Fruit fly (Drosophila melanogaster) Kc167 (cell line): ENCODE measurements around the gene Nos.

Experiments
- h ChIP-seq: fragments of >200 bp; optimal IDR thresholded peaks from 3 replicates; lab custom pipeline; 2018; ENCODE audit warnings: missing external identifiers
- ttk ChIP-seq: sonication (Bioruptor generic); optimal IDR thresholded peaks from 2 replicates; lab custom pipeline; 2017; ENCODE audit warnings: missing external identifiers

DNA sequence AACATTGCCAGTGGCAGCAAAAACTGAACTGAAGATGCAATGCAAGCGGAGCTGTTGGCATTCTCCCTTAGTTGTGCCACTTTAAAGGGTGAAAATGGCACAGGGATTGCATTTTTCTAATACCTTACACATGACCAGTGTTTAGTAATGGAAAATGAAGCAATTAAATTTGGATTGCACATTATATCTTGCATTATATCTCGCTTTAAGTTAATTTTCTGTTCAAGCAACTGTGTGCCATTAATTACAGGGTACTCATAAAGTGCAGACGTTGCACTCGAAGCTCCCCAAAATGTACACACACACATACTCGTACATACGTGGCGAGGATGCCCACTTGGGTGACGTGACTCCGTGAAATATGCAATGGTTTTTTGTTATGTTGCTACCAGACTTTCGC, 77.7 kb downstream of the Nos start:
- TF ChIP-seq ttk (no peak), h (lab: Kevin White, UChicago) (no peak)
